Fruit fly (Drosophila melanogaster) whole organism, embryonic: ENCODE measurements around the gene CG32944.

ENCODE experiments used
- Bgb ChIP-seq: fragments of 200-800 bp; sonication (Bioruptor generic); IDR thresholded peaks from 2 replicates; pipeline ENCODE4 v1.3.6; 2022; ENCODE audit warnings: missing biosample characterization, missing genetic modification characterization; ENCODE audit not compliant: partially characterized antibody
- C15 ChIP-seq: fragments of 200-800 bp; sonication (Bioruptor generic); IDR thresholded peaks from 3 replicates; pipeline ENCODE4 v1.3.6; 2022; ENCODE audit warnings: missing biosample characterization, missing genetic modification characterization
- CG10274 ChIP-seq: fragments of 200-800 bp; sonication (Bioruptor generic); optimal IDR thresholded peaks from 3 replicates; lab custom pipeline; 2017; ENCODE audit warnings: missing biosample characterization, mild to moderate bottlenecking, missing genetic modification characterization
- CG11456 ChIP-seq: fragments of 200-800 bp; sonication (Bioruptor generic); IDR thresholded peaks from 3 replicates; pipeline ENCODE4 v1.3.6; 2022; ENCODE audit warnings: missing biosample characterization, missing genetic modification characterization
- CG12299 ChIP-seq: fragments of 200-800 bp; sonication (Bioruptor generic); optimal IDR thresholded peaks from 2 replicates; lab custom pipeline; 2018; ENCODE audit warnings: missing biosample characterization, mild to moderate bottlenecking, missing genetic modification characterization
- CG14014 ChIP-seq: fragments of 200-800 bp; sonication (Bioruptor generic); IDR thresholded peaks from 2 replicates; pipeline ENCODE4 v1.3.6; 2022; ENCODE audit warnings: missing biosample characterization, missing genetic modification characterization
- CG14860 ChIP-seq: fragments of 200-800 bp; sonication (Bioruptor generic); IDR thresholded peaks from 3 replicates; pipeline ENCODE4 v1.3.6; 2022; ENCODE audit warnings: missing biosample characterization, missing genetic modification characterization; ENCODE audit not compliant: partially characterized antibody
- CG15011 ChIP-seq: fragments of 200-800 bp; sonication (Bioruptor generic); optimal IDR thresholded peaks from 3 replicates; lab custom pipeline; 2018; ENCODE audit warnings: missing biosample characterization, mild to moderate bottlenecking, missing genetic modification characterization
- CG15601 ChIP-seq: fragments of 200-800 bp; sonication (Bioruptor generic); optimal IDR thresholded peaks from 3 replicates; lab custom pipeline; 2019; ENCODE audit warnings: missing biosample characterization, mild to moderate bottlenecking, missing genetic modification characterization, moderate library complexity
- CG16863 ChIP-seq: fragments of 200-800 bp; sonication (Bioruptor generic); optimal IDR thresholded peaks from 3 replicates; lab custom pipeline; 2016; ENCODE audit warnings: missing biosample characterization, missing genetic modification characterization
- CG17612 ChIP-seq: fragments of 200-800 bp; sonication (Bioruptor generic); IDR thresholded peaks from 2 replicates; pipeline ENCODE4 v1.3.6; 2022; ENCODE audit warnings: missing biosample characterization, missing genetic modification characterization
- CG17802 ChIP-seq: fragments of 200-800 bp; sonication (Bioruptor generic); optimal IDR thresholded peaks from 2 replicates; lab custom pipeline; 2018; ENCODE audit warnings: missing biosample characterization, mild to moderate bottlenecking, missing genetic modification characterization, moderate library complexity
- CG17912 ChIP-seq: fragments of 200-800 bp; sonication (Bioruptor generic); optimal IDR thresholded peaks from 2 replicates; lab custom pipeline; 2018; ENCODE audit warnings: missing biosample characterization, mild to moderate bottlenecking, missing genetic modification characterization
- CG2129 ChIP-seq: fragments of 200-800 bp; sonication (Bioruptor generic); IDR thresholded peaks from 2 replicates; pipeline ENCODE4 v1.3.6; 2022; ENCODE audit warnings: missing biosample characterization, missing genetic modification characterization; ENCODE audit not compliant: partially characterized antibody
- CG2875 ChIP-seq: fragments of 200-800 bp; sonication (Bioruptor generic); optimal IDR thresholded peaks from 2 replicates; lab custom pipeline; 2017; ENCODE audit warnings: missing biosample characterization, mild to moderate bottlenecking, missing genetic modification characterization, missing genetic modification reagents
- CG30403 ChIP-seq: fragments of 200-800 bp; sonication (Bioruptor generic); optimal IDR thresholded peaks from 3 replicates; lab custom pipeline; 2016; ENCODE audit warnings: missing biosample characterization, missing genetic modification characterization
- CG32767 ChIP-seq: fragments of 200-800 bp; sonication (Bioruptor generic); IDR thresholded peaks from 2 replicates; pipeline ENCODE4 v1.3.6; 2022; ENCODE audit warnings: missing biosample characterization, missing genetic modification characterization
- CG3407 ChIP-seq: fragments of 200-800 bp; sonication (Bioruptor generic); optimal IDR thresholded peaks from 2 replicates; lab custom pipeline; 2018; ENCODE audit warnings: missing biosample characterization, mild to moderate bottlenecking, missing genetic modification characterization
- CG3995 ChIP-seq: fragments of 200-800 bp; sonication (Bioruptor generic); optimal IDR thresholded peaks from 3 replicates; lab custom pipeline; 2016; ENCODE audit warnings: missing biosample characterization, missing genetic modification characterization
- CG6254 ChIP-seq: fragments of 200-800 bp; sonication (Bioruptor generic); optimal IDR thresholded peaks from 3 replicates; lab custom pipeline; 2017; ENCODE audit warnings: mild to moderate bottlenecking, missing biosample characterization, missing genetic modification reagents, missing genetic modification characterization
- CG7786 ChIP-seq: fragments of 200-800 bp; sonication (Bioruptor generic); optimal IDR thresholded peaks from 2 replicates; lab custom pipeline; 2016; ENCODE audit warnings: missing biosample characterization, missing genetic modification characterization
- CG7963 ChIP-seq: fragments of 200-800 bp; sonication (Bioruptor generic); IDR thresholded peaks from 3 replicates; pipeline ENCODE4 v1.3.6; 2022; ENCODE audit warnings: missing biosample characterization, missing genetic modification characterization; ENCODE audit not compliant: partially characterized antibody
- CG8281 ChIP-seq: fragments of 200-800 bp; sonication (Bioruptor generic); optimal IDR thresholded peaks from 2 replicates; lab custom pipeline; 2018; ENCODE audit warnings: missing biosample characterization, mild to moderate bottlenecking, missing genetic modification characterization, moderate library complexity
- CrebB ChIP-seq: fragments of 200-800 bp; sonication (Bioruptor generic); optimal IDR thresholded peaks from 3 replicates; lab custom pipeline; 2018; ENCODE audit warnings: missing biosample characterization, mild to moderate bottlenecking, missing genetic modification characterization
- Dip2 ChIP-seq: fragments of 200-800 bp; sonication (Bioruptor generic); IDR thresholded peaks from 2 replicates; pipeline ENCODE4 v1.3.6; 2022; ENCODE audit warnings: missing biosample characterization, missing genetic modification characterization
- HLH54F ChIP-seq: fragments of 200-800 bp; sonication (Bioruptor generic); optimal IDR thresholded peaks from 3 replicates; lab custom pipeline; 2016; ENCODE audit warnings: missing biosample characterization, missing genetic modification characterization
- Hr39 ChIP-seq: fragments of >200 bp; optimal IDR thresholded peaks from 2 replicates; lab custom pipeline; 2017
- Hr51 ChIP-seq, 2 experiments: fragments of 200-800 bp; sonication (Bioruptor generic); optimal IDR thresholded peaks; 2 replicates in 1 of 2; 3 replicates in 1 of 2; lab custom pipeline; 2016 to 2018; ENCODE audit warnings: missing biosample characterization in 2 of 2, missing genetic modification characterization in 2 of 2, mild to moderate bottlenecking in 1 of 2, moderate library complexity in 1 of 2
- Max ChIP-seq: fragments of 200-800 bp; sonication (Bioruptor generic); optimal IDR thresholded peaks from 2 replicates; lab custom pipeline; 2016; ENCODE audit warnings: missing biosample characterization, mild to moderate bottlenecking, missing genetic modification characterization
- Mrtf ChIP-seq: fragments of 200-800 bp; sonication (Bioruptor generic); IDR thresholded peaks from 3 replicates; pipeline ENCODE4 v1.3.6; 2022; ENCODE audit warnings: missing biosample characterization, missing genetic modification characterization
- NC2α ChIP-seq: fragments of 200-800 bp; sonication (Bioruptor generic); optimal IDR thresholded peaks from 2 replicates; lab custom pipeline; 2016; ENCODE audit warnings: missing biosample characterization, missing genetic modification characterization
- TFAM ChIP-seq: fragments of 200-800 bp; sonication (Bioruptor generic); optimal IDR thresholded peaks from 2 replicates; lab custom pipeline; 2017; ENCODE audit warnings: missing biosample characterization, missing genetic modification characterization, inconsistent platforms
- btn ChIP-seq: fragments of 200-800 bp; sonication (Bioruptor generic); optimal IDR thresholded peaks from 2 replicates; lab custom pipeline; 2016; ENCODE audit warnings: missing biosample characterization, missing genetic modification characterization
- crc ChIP-seq: fragments of 200-800 bp; sonication (Bioruptor generic); optimal IDR thresholded peaks from 2 replicates; lab custom pipeline; 2016; ENCODE audit warnings: missing biosample characterization, missing genetic modification characterization
- eyg ChIP-seq: fragments of 200-800 bp; sonication (Bioruptor generic); optimal IDR thresholded peaks from 3 replicates; lab custom pipeline; 2016; ENCODE audit warnings: missing biosample characterization, missing genetic modification characterization
- hb ChIP-seq: fragments of 200-800 bp; sonication (Bioruptor generic); IDR thresholded peaks from 3 replicates; pipeline ENCODE4 v1.3.6; 2022; ENCODE audit warnings: missing biosample characterization, missing genetic modification characterization; ENCODE audit not compliant: partially characterized antibody
- her ChIP-seq: fragments of 200-800 bp; sonication (Bioruptor generic); optimal IDR thresholded peaks from 2 replicates; lab custom pipeline; 2016; ENCODE audit warnings: missing biosample characterization, missing genetic modification characterization
- kni ChIP-seq: fragments of 200-800 bp; sonication (Bioruptor generic); optimal IDR thresholded peaks from 3 replicates; lab custom pipeline; 2017; ENCODE audit warnings: mild to moderate bottlenecking, missing biosample characterization, missing genetic modification reagents, missing genetic modification characterization
- lilli ChIP-seq: fragments of 200-800 bp; sonication (Bioruptor generic); optimal IDR thresholded peaks from 3 replicates; lab custom pipeline; 2016; ENCODE audit warnings: missing biosample characterization, missing genetic modification characterization
- lola ChIP-seq, 3 experiments: fragments of >200 bp in 2 of 3; fragments of 200-800 bp in 1 of 3; sonication (Bioruptor generic) in 1 of 3; optimal IDR thresholded peaks; 2 replicates each; lab custom pipeline; 2017 to 2019; ENCODE audit warnings: missing biosample characterization in 3 of 3, missing genetic modification characterization in 3 of 3, mild to moderate bottlenecking in 1 of 3, moderate library complexity in 1 of 3
- lov ChIP-seq, 2 experiments: fragments of 200-800 bp in 1 of 2; fragments of >200 bp in 1 of 2; sonication (Bioruptor generic) in 1 of 2; IDR thresholded peaks in 1 of 2; optimal IDR thresholded peaks in 1 of 2; 2 replicates in 1 of 2; 3 replicates in 1 of 2; pipeline versions ENCODE4 v1.3.6 to Lab custom; 2017 to 2022; ENCODE audit warnings: missing biosample characterization in 1 of 2, missing genetic modification characterization in 1 of 2
- oc ChIP-seq: fragments of 200-800 bp; sonication (Bioruptor generic); optimal IDR thresholded peaks from 2 replicates; lab custom pipeline; 2018; ENCODE audit warnings: missing biosample characterization, mild to moderate bottlenecking, missing genetic modification characterization, moderate library complexity
- ro ChIP-seq: fragments of 200-800 bp; sonication (Bioruptor generic); IDR thresholded peaks from 2 replicates; pipeline ENCODE4 v1.3.6; 2022; ENCODE audit warnings: missing biosample characterization, missing genetic modification characterization
- slbo ChIP-seq: fragments of 200-800 bp; sonication (Bioruptor generic); IDR thresholded peaks from 2 replicates; pipeline ENCODE4 v1.3.6; 2022; ENCODE audit warnings: missing biosample characterization, missing genetic modification characterization
- slp2 ChIP-seq: fragments of 200-800 bp; sonication (Bioruptor generic); optimal IDR thresholded peaks from 2 replicates; lab custom pipeline; 2016; ENCODE audit warnings: missing biosample characterization, missing genetic modification characterization
- sr ChIP-seq: fragments of 200-800 bp; sonication (Bioruptor generic); IDR thresholded peaks from 3 replicates; pipeline ENCODE4 v1.3.6; 2022; ENCODE audit warnings: missing biosample characterization, missing genetic modification characterization
- tx ChIP-seq: fragments of 200-800 bp; sonication (Bioruptor generic); optimal IDR thresholded peaks from 2 replicates; lab custom pipeline; 2016; ENCODE audit warnings: missing biosample characterization, missing genetic modification characterization
- vfl ChIP-seq: fragments of 200-800 bp; sonication (Bioruptor generic); optimal IDR thresholded peaks from 2 replicates; lab custom pipeline; 2016; ENCODE audit warnings: missing biosample characterization, missing genetic modification characterization
- yki ChIP-seq: fragments of >200 bp; optimal IDR thresholded peaks from 3 replicates; lab custom pipeline; 2018

Gene CG32944

dm6 chr3R:4433441-4434077, 14.2 kb upstream of the CG32944 start, which contains the start of the genes eIF3a and CG1074 (continued):
- peak; percentile 69; the same call in 2 of the 3 replicates for TF ChIP-seq sr (GFP tag; lab: Robert Waterston, UW)
- TF ChIP-seq CG3995 (GFP tag; lab: Kevin White, UChicago), result peak; percentile 76
- TF ChIP-seq Bgb (GFP tag; lab: Robert Waterston, UW), result peak; percentile 99
- no peak for TF ChIP-seq CG17612 (GFP tag; lab: Robert Waterston, UW)
- no peak for TF ChIP-seq TFAM (GFP tag; lab: Kevin White, UChicago)
- peak; percentile 58; the same call in 1 of the 2 replicates for TF ChIP-seq CG14014 (GFP tag; lab: Robert Waterston, UW)
- peak; percentile 50 for TF ChIP-seq CG3407 (GFP tag; lab: Kevin White, UChicago)
- no peak for TF ChIP-seq CG6254 (GFP tag; lab: Kevin White, UChicago)
- TF ChIP-seq CG2875 (GFP tag; lab: Kevin White, UChicago), result peak; percentile 7
- TF ChIP-seq CG2129 (GFP tag; lab: Robert Waterston, UW), result peak; percentile 83
- no peak for TF ChIP-seq yki
- TF ChIP-seq CG15011 (GFP tag; lab: Kevin White, UChicago), result no peak
- TF ChIP-seq vfl (GFP tag; lab: Kevin White, UChicago), result peak; percentile 55
- TF ChIP-seq Max (GFP tag; lab: Kevin White, UChicago), result peak; percentile 93
- TF ChIP-seq HLH54F (GFP tag; lab: Kevin White, UChicago), result peak; percentile 61
- TF ChIP-seq ro (GFP tag; lab: Robert Waterston, UW), result no peak
- no peak for TF ChIP-seq Hr39 (lab: Kevin White, UChicago)
- TF ChIP-seq CG7786 (GFP tag; lab: Kevin White, UChicago), result peak; percentile 36
- peak; percentile 35 for TF ChIP-seq slp2 (GFP tag; lab: Kevin White, UChicago)
- TF ChIP-seq btn (GFP tag; lab: Kevin White, UChicago), result peak; percentile 22
- peak; percentile 60 for TF ChIP-seq CG12299 (tag; lab: Kevin White, UChicago)
- peak; percentile 52 for TF ChIP-seq CG30403
- peak in 1 of 3 experiments; percentile 2 for TF ChIP-seq lola (GFP tag; optimal IDR thresholded peaks at IDR 0.05; lab: Kevin White, UChicago)
- peak; percentile 39 for TF ChIP-seq CG10274
- TF ChIP-seq CG32767 (GFP tag; lab: Robert Waterston, UW), result peak; percentile 62; the same call in 1 of the 2 replicates
- TF ChIP-seq CG8281 (tag; lab: Kevin White, UChicago), result no peak
- TF ChIP-seq CG14860 (GFP tag; lab: Robert Waterston, UW), result peak; percentile 97
- TF ChIP-seq crc (GFP tag; lab: Kevin White, UChicago), result no peak
- no peak for TF ChIP-seq Dip2 (GFP tag; lab: Robert Waterston, UW)
- TF ChIP-seq Hr51 (GFP tag; optimal IDR thresholded peaks at IDR 0.05; lab: Kevin White, UChicago), result peak in 1 of 2 experiments; percentile 72
- TF ChIP-seq slbo (GFP tag; lab: Robert Waterston, UW), result peak; percentile 74
- TF ChIP-seq CG7963 (GFP tag; lab: Robert Waterston, UW), result peak; percentile 98
- no peak for TF ChIP-seq kni (GFP tag; lab: Kevin White, UChicago)
- peak; percentile 86 for TF ChIP-seq CG11456 (GFP tag; lab: Robert Waterston, UW)
- TF ChIP-seq Mrtf (GFP tag; lab: Robert Waterston, UW), result no peak; the same call in 2 of the 3 replicates
- TF ChIP-seq hb, result peak; percentile 97
- peak; percentile 70 for TF ChIP-seq CrebB (tag; lab: Kevin White, UChicago)
- peak; percentile 52 for TF ChIP-seq CG17802 (tag; lab: Kevin White, UChicago)
- peak; percentile 45 for TF ChIP-seq eyg
- peak; percentile 75 for TF ChIP-seq CG17912 (GFP tag; lab: Kevin White, UChicago)
- no peak for TF ChIP-seq lov (optimal IDR thresholded peaks at IDR 0.05; lab: Kevin White, UChicago)
- peak; percentile 59; the same call in 1 of the 3 replicates for TF ChIP-seq lov (GFP tag; IDR thresholded peaks at IDR 0.05; lab: Robert Waterston, UW)
- 0 out of 3 replicates have a peak, but pooled peaks have one; percentile 40 for TF ChIP-seq C15 (GFP tag; lab: Robert Waterston, UW)
- peak; percentile 32 for TF ChIP-seq CG16863
- TF ChIP-seq oc (tag; lab: Kevin White, UChicago), result no peak
- TF ChIP-seq CG15601 (tag; lab: Kevin White, UChicago), result peak; percentile 55
- no peak for TF ChIP-seq tx
- peak; percentile 79 for TF ChIP-seq lilli (GFP tag; lab: Kevin White, UChicago)
- peak; percentile 54 for TF ChIP-seq NC2α
- TF ChIP-seq her, result peak; percentile 66
